Worm (Caenorhabditis elegans) whole organism, late embryonic: Measurements from ENCODE around the gene F59C12.3.

Experiments
- C38D4.7 ChIP-seq: fragments of 200-800 bp; sonication (Bioruptor generic); optimal IDR thresholded peaks from 2 replicates; lab custom pipeline; 2018; ENCODE audit warnings: mild to moderate bottlenecking, missing genetic modification characterization, moderate library complexity, missing compliant biosample characterization
- F13H6.1 ChIP-seq: sonication (generic microtip); optimal IDR thresholded peaks from 2 replicates; lab custom pipeline; 2016; ENCODE audit warnings: missing genetic modification characterization, missing compliant biosample characterization
- ama-1 ChIP-seq: fragments of 150-350 bp; optimal IDR thresholded peaks from 2 replicates; lab custom pipeline; 2014
- ceh-2 ChIP-seq: sonication (generic microtip); optimal IDR thresholded peaks from 2 replicates; lab custom pipeline; 2016; ENCODE audit warnings: missing genotype, missing genetic modification characterization, missing compliant biosample characterization
- elt-2 ChIP-seq: sonication (generic microtip); optimal IDR thresholded peaks from 2 replicates; lab custom pipeline; 2016; ENCODE audit warnings: missing genetic modification reagents, missing genetic modification characterization, missing compliant biosample characterization
- fax-1 ChIP-seq: sonication (generic microtip); optimal IDR thresholded peaks from 2 replicates; lab custom pipeline; 2016; ENCODE audit warnings: missing genotype, missing genetic modification characterization, missing compliant biosample characterization
- fkh-10 ChIP-seq: fragments of 150-350 bp; optimal IDR thresholded peaks from 2 replicates; lab custom pipeline; 2014; ENCODE audit warnings: missing biosample characterization, missing genetic modification reagents, missing genetic modification characterization
- nhr-11 ChIP-seq: fragments of 150-350 bp; optimal IDR thresholded peaks from 2 replicates; lab custom pipeline; 2014; ENCODE audit warnings: missing biosample characterization, missing genetic modification characterization
- pag-3 ChIP-seq: sonication (generic microtip); optimal IDR thresholded peaks from 2 replicates; lab custom pipeline; 2016; ENCODE audit warnings: missing compliant biosample characterization, missing genetic modification characterization, borderline replicate concordance
- pha-4 ChIP-seq: fragments of 150-350 bp; optimal IDR thresholded peaks from 2 replicates; lab custom pipeline; 2018; ENCODE audit warnings: missing biosample characterization, missing genetic modification reagents, missing genetic modification characterization
- sdc-2 ChIP-seq: sonication (generic microtip); optimal IDR thresholded peaks from 2 replicates; lab custom pipeline; 2016; ENCODE audit warnings: missing genotype, missing genetic modification characterization, missing compliant biosample characterization
- ttx-3 ChIP-seq: sonication (generic microtip); optimal IDR thresholded peaks from 2 replicates; lab custom pipeline; 2016; ENCODE audit warnings: missing genetic modification reagents, missing genetic modification characterization, missing compliant biosample characterization
- unc-86 ChIP-seq: sonication (generic microtip); optimal IDR thresholded peaks from 2 replicates; lab custom pipeline; 2016; ENCODE audit warnings: missing genetic modification characterization, missing compliant biosample characterization
- zip-5 ChIP-seq: sonication (generic microtip); optimal IDR thresholded peaks from 2 replicates; lab custom pipeline; 2016; ENCODE audit warnings: missing genetic modification characterization, missing compliant biosample characterization

DNA sequence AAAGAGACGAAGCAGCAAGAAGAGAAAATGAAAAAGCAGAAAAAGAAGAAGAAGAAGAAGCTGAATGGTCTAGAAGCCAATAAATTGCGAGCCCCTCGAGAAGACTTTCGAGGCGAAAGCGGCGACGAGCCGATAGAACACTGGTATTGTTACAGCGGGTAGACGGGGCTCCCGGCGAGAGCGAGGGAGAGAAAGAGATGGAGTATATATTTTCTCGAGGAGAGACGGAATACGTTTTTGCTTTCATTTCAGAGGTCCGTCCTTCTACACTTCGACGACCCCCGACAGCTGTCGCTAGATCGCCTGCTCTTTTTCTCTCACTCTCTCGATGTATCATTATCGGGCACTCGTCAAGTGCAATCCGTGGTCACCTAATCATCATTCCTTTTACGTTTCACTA, 46.0 kb upstream of the F59C12.3 start:
- TF ChIP-seq nhr-11 (tag; lab: Kevin White, UChicago) (no peak), pha-4 (tag; lab: Kevin White, UChicago) (no peak), ama-1 (lab: Kevin White, UChicago) (no peak), fax-1 (tag; lab: Kevin White, UChicago) (no peak), ceh-2 (no peak), F13H6.1 (no peak), C38D4.7 (GFP tag; lab: Kevin White, UChicago) (no peak), sdc-2 (no peak), pag-3 (tag; lab: Kevin White, UChicago) (no peak), elt-2 (tag; lab: Kevin White, UChicago) (no peak), fkh-10 (GFP tag; lab: Kevin White, UChicago) (no peak), unc-86 (tag; lab: Kevin White, UChicago) (no peak), ttx-3 (tag; lab: Kevin White, UChicago) (no peak), zip-5 (tag; lab: Kevin White, UChicago) (no peak)
